Fruit fly (Drosophila melanogaster) S2 (cell line): ENCODE data around the gene Hsp70Aa.
"Not testable (repeated sequence)": the region's sequence is repeated elsewhere in the genome, so short reads cannot be mapped to it uniquely, and the experiment has no call there.

ENCODE experiments used
- CG8478 ChIP-seq: fragments of >200 bp; optimal IDR thresholded peaks from 2 replicates; lab custom pipeline; 2018
- CTCF ChIP-seq, 2 experiments: fragments of >200 bp; optimal IDR thresholded peaks; 2 replicates each; lab custom pipeline; 2018

Hsp70Aa gene

dm6 chr3R:11976556-11977335, 20.4 kb upstream of the Hsp70Aa start, which contains the start of gene CG10005:
TSS of gene CG10005 (minus strand) at chr3R:11977197.
- TF ChIP-seq CG8478 (no peak), CTCF (optimal IDR thresholded peaks at IDR 0.05; lab: Kevin White, UChicago) (no peak)

- TF ChIP-seq CG8478 (no peak), CTCF (optimal IDR thresholded peaks at IDR 0.05; lab: Kevin White, UChicago) (no peak)
Measured at dm6 chr3R:11974631-11975030, 18.3 kb upstream of the Hsp70Aa start, which contains the start of gene Tango9. TSS of gene Tango9 (minus strand) at chr3R:11974910.

dm6 chr3R:11973826-11974225, 17.5 kb upstream of the Hsp70Aa start:
- TF ChIP-seq CTCF (optimal IDR thresholded peaks at IDR 0.05; lab: Kevin White, UChicago) (no peak), CG8478 (no peak)

dm6 chr3R:11971394-11971793, 15.1 kb upstream of the Hsp70Aa start, which contains the start of gene GC2:
TSS of gene GC2 (plus strand) at chr3R:11971694.
- no peak for TF ChIP-seq CTCF (optimal IDR thresholded peaks at IDR 0.05; lab: Kevin White, UChicago)
- TF ChIP-seq CG8478, result no peak

- TF ChIP-seq CG8478 (no peak), CTCF (optimal IDR thresholded peaks at IDR 0.05; lab: Kevin White, UChicago) (no peak)
Measured at dm6 chr3R:11969217-11969616, 12.9 kb upstream of the Hsp70Aa start.

- TF ChIP-seq CG8478 (no peak), CTCF (optimal IDR thresholded peaks at IDR 0.05; lab: Kevin White, UChicago) (no peak)
Measured at dm6 chr3R:11968030-11968753, 11.8 kb upstream of the Hsp70Aa start.

- peak in 1 of 2 experiments; percentile 16 for TF ChIP-seq CTCF (optimal IDR thresholded peaks at IDR 0.05; lab: Kevin White, UChicago)
- no peak for TF ChIP-seq CG8478
Measured at dm6 chr3R:11967262-11968029, 11.1 kb upstream of the Hsp70Aa start, which contains the start of the genes CG12213 and GC1. TSS of gene CG12213 (minus strand) at chr3R:11967691. TSS of gene GC1 (plus strand) at chr3R:11967708.

dm6 chr3R:11964000-11964399, 7.7 kb upstream of the Hsp70Aa start:
- TF ChIP-seq CTCF (optimal IDR thresholded peaks at IDR 0.05; lab: Kevin White, UChicago), result no peak
- TF ChIP-seq CG8478, result no peak

dm6 chr3R:11962739-11963214, 6.4 kb upstream of the Hsp70Aa start, which contains the start of the genes CG3281 and aurA:
TSS of gene CG3281 (minus strand) at chr3R:11962805.
TSS of gene aurA (plus strand) at chr3R:11963124.
- TF ChIP-seq CTCF (optimal IDR thresholded peaks at IDR 0.05; lab: Kevin White, UChicago) (no peak), CG8478 (no peak)

dm6 chr3R:11958235-11958634, 1.9 kb upstream of the Hsp70Aa start, which contains the start of gene Hsp70Ab:
TSS of gene Hsp70Ab (plus strand) at chr3R:11958535.
- TF ChIP-seq CTCF (optimal IDR thresholded peaks at IDR 0.05; lab: Kevin White, UChicago); CG8478: not testable (repeated sequence)

- no peak for TF ChIP-seq CTCF (optimal IDR thresholded peaks at IDR 0.05; lab: Kevin White, UChicago)
- no peak for TF ChIP-seq CG8478
Measured at dm6 chr3R:11957388-11957787, 1.0 kb upstream of the Hsp70Aa start.

dm6 chr3R:11949387-11950029, 6.8 kb downstream of the Hsp70Aa start, which contains the start of gene CG31211:
TSS of gene CG31211 (plus strand) at chr3R:11949680.
- TF ChIP-seq CTCF (optimal IDR thresholded peaks at IDR 0.05; lab: Kevin White, UChicago) (no peak), CG8478 (no peak)

- no peak for TF ChIP-seq CTCF (optimal IDR thresholded peaks at IDR 0.05; lab: Kevin White, UChicago)
- no peak for TF ChIP-seq CG8478
Measured at dm6 chr3R:11948903-11949358, 7.4 kb downstream of the Hsp70Aa start, which contains the start of gene Cad87A. TSS of gene Cad87A (minus strand) at chr3R:11949129.

- no peak for TF ChIP-seq CG8478
- no peak for TF ChIP-seq CTCF (optimal IDR thresholded peaks at IDR 0.05; lab: Kevin White, UChicago)
Measured at dm6 chr3R:11947959-11948358, 8.4 kb downstream of the Hsp70Aa start.
